Fruit fly (Drosophila melanogaster): ENCODE data around the gene CG15756.
A peak's percentile ranks its signal among the peaks of the same experiment; 100 is the strongest.

The CG15756 gene

dm6 chrX:13572382-13572781 lies 38.2 kb downstream of the CG15756 start (continued):
- peak; percentile 68 for TF ChIP-seq CG8388 (GFP tag; optimal IDR thresholded peaks at IDR 0.05)
- TF ChIP-seq YL-1 (GFP tag; optimal IDR thresholded peaks at IDR 0.05) = no peak
- peak; percentile 31 for TF ChIP-seq CG7786 (GFP tag; optimal IDR thresholded peaks at IDR 0.05)
- peak; percentile 34 for TF ChIP-seq Six4 (GFP tag; optimal IDR thresholded peaks at IDR 0.05)
- peak in 1 of 2 experiments; percentile 74 for TF ChIP-seq bsh (GFP tag; optimal IDR thresholded peaks at IDR 0.05)
- TF ChIP-seq NC2α (GFP tag; optimal IDR thresholded peaks at IDR 0.05) = no peak
- no peak for TF ChIP-seq vfl (GFP tag; optimal IDR thresholded peaks at IDR 0.05)
- TF ChIP-seq tgo (GFP tag; IDR thresholded peaks at IDR 0.05) = peak; percentile 44; the same call in 2 of the 3 replicates
- TF ChIP-seq exex (tag; optimal IDR thresholded peaks at IDR 0.05) = no peak
- TF ChIP-seq CG9797 (GFP tag; optimal IDR thresholded peaks at IDR 0.05) = no peak
- peak; percentile 31 for TF ChIP-seq Camta (GFP tag; optimal IDR thresholded peaks at IDR 0.05)
- TF ChIP-seq CG34224 (GFP tag; IDR thresholded peaks at IDR 0.05; ENCODE audit: partially characterized antibody) = no peak
- no peak for TF ChIP-seq CG6272 (GFP tag; IDR thresholded peaks at IDR 0.05)
- no peak for TF ChIP-seq MESR4 (GFP tag; optimal IDR thresholded peaks at IDR 0.05)
- TF ChIP-seq Dfd (GFP tag; optimal IDR thresholded peaks at IDR 0.05) = peak in 1 of 2 experiments; percentile 17
- peak; percentile 42 for TF ChIP-seq pum (GFP tag; optimal IDR thresholded peaks at IDR 0.05)
- TF ChIP-seq trh (GFP tag; optimal IDR thresholded peaks at IDR 0.05) = no peak
- TF ChIP-seq twi (tag; optimal IDR thresholded peaks at IDR 0.05) = peak; percentile 5
- TF ChIP-seq psq (GFP tag; optimal IDR thresholded peaks at IDR 0.05) = no peak
- no peak for TF ChIP-seq kah (GFP tag; optimal IDR thresholded peaks at IDR 0.05)
- peak in 1 of 3 experiments; percentile 70 for TF ChIP-seq lola (GFP tag; optimal IDR thresholded peaks at IDR 0.05)
- peak; percentile 56 to 62 for TF ChIP-seq Pdp1 (GFP tag; optimal IDR thresholded peaks at IDR 0.05)
- TF ChIP-seq CG9437 (GFP tag; optimal IDR thresholded peaks at IDR 0.05) = peak; percentile 45
- TF ChIP-seq ash1 (GFP tag; optimal IDR thresholded peaks at IDR 0.05) = no peak
- no peak for TF ChIP-seq grn (GFP tag; optimal IDR thresholded peaks at IDR 0.05)
- TF ChIP-seq salm (tag; optimal IDR thresholded peaks at IDR 0.05) = peak; percentile 20
- TF ChIP-seq tna (GFP tag; IDR thresholded peaks at IDR 0.05; ENCODE audit: partially characterized antibody) = no peak
- peak; percentile 17 for TF ChIP-seq nerfin-1 (tag; optimal IDR thresholded peaks at IDR 0.05)
- TF ChIP-seq az2 (GFP tag; optimal IDR thresholded peaks at IDR 0.05) = peak; percentile 61
- no peak for TF ChIP-seq MBD-R2 (GFP tag; IDR thresholded peaks at IDR 0.05)
- TF ChIP-seq CG11695 (GFP tag; IDR thresholded peaks at IDR 0.05) = peak; percentile 68; the same call in 2 of the 3 replicates
- no peak for TF ChIP-seq pzg (GFP tag; optimal IDR thresholded peaks at IDR 0.05)
- TF ChIP-seq scrt (GFP tag; optimal IDR thresholded peaks at IDR 0.05) = peak; percentile 18
- TF ChIP-seq Xrp1 (GFP tag; IDR thresholded peaks at IDR 0.05) = peak; percentile 51; the same call in 1 of the 2 replicates
- peak; percentile 47 for TF ChIP-seq CG10209 (GFP tag; optimal IDR thresholded peaks at IDR 0.05)
- TF ChIP-seq CG7839 (tag; optimal IDR thresholded peaks at IDR 0.05) = peak; percentile 73
- no peak for TF ChIP-seq Doc3 (GFP tag; IDR thresholded peaks at IDR 0.05; ENCODE audit: partially characterized antibody)
- TF ChIP-seq CG32532 (GFP tag; IDR thresholded peaks at IDR 0.05) = peak; percentile 26; the same call in 1 of the 2 replicates
- no peak for TF ChIP-seq CG6791 (GFP tag; IDR thresholded peaks at IDR 0.05; ENCODE audit: partially characterized antibody)
- no peak for TF ChIP-seq toy (GFP tag; IDR thresholded peaks at IDR 0.05)
- no peak for TF ChIP-seq HLHmδ (GFP tag; optimal IDR thresholded peaks at IDR 0.05)
- TF ChIP-seq NC2β (GFP tag; optimal IDR thresholded peaks at IDR 0.05) = peak; percentile 0
- peak; percentile 28 for TF ChIP-seq en (GFP tag; optimal IDR thresholded peaks at IDR 0.05)
- TF ChIP-seq her (GFP tag; optimal IDR thresholded peaks at IDR 0.05) = no peak
- no peak for TF ChIP-seq CG15073 (GFP tag; optimal IDR thresholded peaks at IDR 0.05)
- peak; percentile 47 for TF ChIP-seq CG8924 (tag; optimal IDR thresholded peaks at IDR 0.05)
- TF ChIP-seq al (GFP tag; IDR thresholded peaks at IDR 0.05) = peak; percentile 30; the same call in 1 of the 2 replicates
- peak; percentile 49 for TF ChIP-seq ind (GFP tag; optimal IDR thresholded peaks at IDR 0.05)
- peak; percentile 4 for TF ChIP-seq CG9876 (GFP tag; optimal IDR thresholded peaks at IDR 0.05)
- no peak for TF ChIP-seq Bgb (GFP tag; IDR thresholded peaks at IDR 0.05; ENCODE audit: partially characterized antibody)
